Worm (Caenorhabditis elegans): Measurements from ENCODE around the gene ZK637.15.

ce11 chrIII:8949147-8949546, 29.3 kb downstream of the ZK637.15 start:
- TF ChIP-seq nhr-77 (tag; optimal IDR thresholded peaks at IDR 0.05) (no peak), nhr-237 (tag; optimal IDR thresholded peaks at IDR 0.05) (no peak), lin-11 (tag; optimal IDR thresholded peaks at IDR 0.05) (no peak), blmp-1 (tag; optimal IDR thresholded peaks at IDR 0.05; ENCODE audit: insufficient read depth) (no peak), F13H6.1 (tag; optimal IDR thresholded peaks at IDR 0.05) (no peak), alr-1 (tag; optimal IDR thresholded peaks at IDR 0.05) (no peak), nhr-10 (tag; optimal IDR thresholded peaks at IDR 0.05) (no peak), ztf-11 (tag; optimal IDR thresholded peaks at IDR 0.05) (no peak), elt-3 (tag; optimal IDR thresholded peaks at IDR 0.05) (no peak), ceh-82 (tag; optimal IDR thresholded peaks at IDR 0.05) (no peak), elt-1 (tag; optimal IDR thresholded peaks at IDR 0.05) (no peak), zag-1 (tag; optimal IDR thresholded peaks at IDR 0.05) (no peak), ama-1 (optimal IDR thresholded peaks at IDR 0.05) (no peak)
